Fruit fly (Drosophila melanogaster) Kc167 (cell line): ENCODE data around the gene bdl.

ENCODE experiments used
- h ChIP-seq: fragments of >200 bp; optimal IDR thresholded peaks from 3 replicates; lab custom pipeline; 2018; ENCODE audit warnings: missing external identifiers
- insv ChIP-seq: fragments of >200 bp; optimal IDR thresholded peaks from 3 replicates; lab custom pipeline; 2018; ENCODE audit warnings: missing external identifiers
- psq ChIP-seq: fragments of >200 bp; optimal IDR thresholded peaks from 2 replicates; lab custom pipeline; 2017; ENCODE audit warnings: missing external identifiers

DNA sequence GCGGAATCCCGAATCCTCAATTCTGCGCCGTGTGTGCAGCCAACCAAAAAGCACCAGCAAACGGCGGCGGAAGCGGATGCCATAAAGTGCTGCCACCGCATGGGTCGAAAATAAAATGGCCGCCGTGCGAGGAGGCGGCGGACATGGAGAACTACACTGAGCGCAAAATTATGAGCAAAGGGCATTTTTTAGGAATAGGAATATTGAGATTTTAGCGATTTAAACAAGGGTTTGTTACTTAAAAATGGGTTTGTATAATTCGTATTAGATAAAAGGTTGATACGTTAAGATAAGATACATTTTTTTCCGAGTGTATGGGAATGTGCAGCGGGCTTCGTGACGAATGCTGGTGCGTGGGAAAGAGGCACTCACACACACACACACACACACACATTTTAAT lies 31.8 kb upstream of the bdl start:
- no peak for TF ChIP-seq insv (lab: Kevin White, UChicago)
- no peak for TF ChIP-seq h
- TF ChIP-seq psq (lab: Kevin White, UChicago): no peak
